Worm (Caenorhabditis elegans) whole organism, L2 larva: ENCODE measurements around the gene F43C11.4.

Experiments
- C34F6.9 ChIP-seq: fragments of 150-350 bp; optimal IDR thresholded peaks from 2 replicates; lab custom pipeline; 2014; ENCODE audit warnings: missing biosample characterization, missing genetic modification characterization
- F13H6.1 ChIP-seq: sonication (generic microtip); optimal IDR thresholded peaks from 2 replicates; lab custom pipeline; 2016; ENCODE audit warnings: missing genetic modification characterization, missing compliant biosample characterization
- R02D3.7 ChIP-seq: fragments of 150-350 bp; optimal IDR thresholded peaks from 2 replicates; lab custom pipeline; 2014; ENCODE audit warnings: missing biosample characterization, missing genetic modification characterization
- Y55F3AM.14 ChIP-seq: fragments of 200-800 bp; sonication (Bioruptor generic); optimal IDR thresholded peaks from 2 replicates; lab custom pipeline; 2018; ENCODE audit warnings: mild to moderate bottlenecking, missing genetic modification characterization, missing compliant biosample characterization
- ZK546.5 ChIP-seq: sonication (generic microtip); optimal IDR thresholded peaks from 2 replicates; lab custom pipeline; 2017; ENCODE audit warnings: missing biosample characterization, missing genetic modification characterization
- alr-1 ChIP-seq: fragments of 150-350 bp; optimal IDR thresholded peaks from 2 replicates; lab custom pipeline; 2014; ENCODE audit warnings: missing biosample characterization, missing genetic modification characterization
- aly-2 ChIP-seq: fragments of 150-350 bp; optimal IDR thresholded peaks from 2 replicates; lab custom pipeline; 2014; ENCODE audit warnings: missing biosample characterization, missing genetic modification characterization
- ama-1 ChIP-seq: fragments of 150-350 bp; optimal IDR thresholded peaks from 2 replicates; lab custom pipeline; 2018; ENCODE audit warnings: inconsistent platforms
- blmp-1 ChIP-seq: sonication (generic microtip); optimal IDR thresholded peaks from 2 replicates; lab custom pipeline; 2017; ENCODE audit warnings: missing genetic modification characterization, mild to moderate bottlenecking, missing compliant biosample characterization, antibody characterized with exemption, moderate library complexity; ENCODE audit not compliant: insufficient read depth
- ceh-16 ChIP-seq: fragments of 150-350 bp; optimal IDR thresholded peaks from 2 replicates; lab custom pipeline; 2014; ENCODE audit warnings: missing biosample characterization, missing genetic modification characterization
- ceh-82 ChIP-seq: fragments of 150-350 bp; optimal IDR thresholded peaks from 2 replicates; lab custom pipeline; 2014; ENCODE audit warnings: missing biosample characterization, missing genetic modification characterization
- crh-2 ChIP-seq: sonication (generic microtip); optimal IDR thresholded peaks from 2 replicates; lab custom pipeline; 2017; ENCODE audit warnings: missing biosample characterization, missing genetic modification characterization
- dmd-4 ChIP-seq: sonication (generic microtip); optimal IDR thresholded peaks from 2 replicates; lab custom pipeline; 2017; ENCODE audit warnings: missing biosample characterization, missing genetic modification characterization
- egl-27 ChIP-seq: sonication (generic microtip); optimal IDR thresholded peaks from 3 replicates; lab custom pipeline; 2017; ENCODE audit warnings: missing biosample characterization, missing genetic modification reagents, missing genetic modification characterization
- elt-1 ChIP-seq: fragments of 150-350 bp; optimal IDR thresholded peaks from 2 replicates; lab custom pipeline; 2014; ENCODE audit warnings: missing biosample characterization, missing genetic modification characterization
- elt-3 ChIP-seq: sonication (generic microtip); optimal IDR thresholded peaks from 2 replicates; lab custom pipeline; 2017; ENCODE audit warnings: missing biosample characterization, missing genetic modification characterization
- fos-1 ChIP-seq: fragments of 150-350 bp; optimal IDR thresholded peaks from 2 replicates; lab custom pipeline; 2014; ENCODE audit warnings: missing biosample characterization, missing genetic modification characterization
- gmeb-1 ChIP-seq: fragments of 150-350 bp; optimal IDR thresholded peaks from 2 replicates; lab custom pipeline; 2014; ENCODE audit warnings: missing biosample characterization, missing genetic modification characterization
- lin-11 ChIP-seq: fragments of 150-350 bp; sonication (generic microtip); optimal IDR thresholded peaks from 2 replicates; lab custom pipeline; 2014; ENCODE audit warnings: missing biosample characterization, missing genetic modification characterization, inconsistent platforms, mixed read lengths
- lin-13 ChIP-seq: fragments of 150-350 bp; optimal IDR thresholded peaks from 2 replicates; lab custom pipeline; 2014; ENCODE audit warnings: missing biosample characterization, missing genetic modification reagents, missing genetic modification characterization
- lin-39 ChIP-seq: fragments of 150-350 bp; optimal IDR thresholded peaks from 2 replicates; lab custom pipeline; 2014; ENCODE audit warnings: missing biosample characterization, missing genetic modification reagents, missing genetic modification characterization
- lsy-2 ChIP-seq, 2 experiments: fragments of 150-350 bp in 1 of 2; sonication (generic microtip) in 1 of 2; optimal IDR thresholded peaks; 2 replicates each; lab custom pipeline; 2014 to 2017; ENCODE audit warnings: missing biosample characterization in 2 of 2, missing genetic modification characterization in 2 of 2
- mab-5 ChIP-seq: fragments of 150-350 bp; optimal IDR thresholded peaks from 2 replicates; lab custom pipeline; 2014; ENCODE audit warnings: missing biosample characterization, missing genetic modification characterization
- mbf-1 ChIP-seq: sonication (generic microtip); optimal IDR thresholded peaks from 2 replicates; lab custom pipeline; 2017; ENCODE audit warnings: missing biosample characterization, missing genetic modification characterization
- mdl-1 ChIP-seq, 2 experiments: fragments of 150-350 bp in 1 of 2; sonication (generic microtip) in 1 of 2; optimal IDR thresholded peaks; 2 replicates each; lab custom pipeline; 2017; ENCODE audit warnings: missing biosample characterization in 2 of 2, missing genetic modification characterization in 2 of 2
- nhr-10 ChIP-seq: sonication (generic microtip); optimal IDR thresholded peaks from 2 replicates; lab custom pipeline; 2017; ENCODE audit warnings: missing biosample characterization, missing genetic modification characterization
- nhr-11 ChIP-seq: fragments of 150-350 bp; optimal IDR thresholded peaks from 2 replicates; lab custom pipeline; 2014; ENCODE audit warnings: missing biosample characterization, missing genetic modification characterization
- nhr-12 ChIP-seq: fragments of 150-350 bp; optimal IDR thresholded peaks from 2 replicates; lab custom pipeline; 2014; ENCODE audit warnings: missing biosample characterization, missing genetic modification characterization
- nhr-129 ChIP-seq: fragments of 150-350 bp; optimal IDR thresholded peaks from 2 replicates; lab custom pipeline; 2014; ENCODE audit warnings: missing biosample characterization, missing genetic modification characterization
- nhr-21 ChIP-seq: fragments of 150-350 bp; optimal IDR thresholded peaks from 2 replicates; lab custom pipeline; 2014; ENCODE audit warnings: missing biosample characterization, missing genetic modification characterization
- nhr-23 ChIP-seq: fragments of 150-350 bp; optimal IDR thresholded peaks from 2 replicates; lab custom pipeline; 2014; ENCODE audit warnings: missing biosample characterization, missing genetic modification reagents, missing genetic modification characterization
- nhr-237 ChIP-seq: fragments of 150-350 bp; optimal IDR thresholded peaks from 2 replicates; lab custom pipeline; 2014; ENCODE audit warnings: missing biosample characterization, missing genetic modification characterization
- nhr-25 ChIP-seq: fragments of 150-350 bp; sonication (generic microtip); optimal IDR thresholded peaks from 3 replicates; lab custom pipeline; 2014; ENCODE audit warnings: missing biosample characterization, missing genetic modification characterization
- nhr-6 ChIP-seq: fragments of 150-350 bp; optimal IDR thresholded peaks from 2 replicates; lab custom pipeline; 2014; ENCODE audit warnings: missing biosample characterization, missing genetic modification characterization
- nhr-77 ChIP-seq: fragments of 150-350 bp; optimal IDR thresholded peaks from 2 replicates; lab custom pipeline; 2014; ENCODE audit warnings: missing biosample characterization, missing genetic modification characterization
- peb-1 ChIP-seq: fragments of 150-350 bp; optimal IDR thresholded peaks from 2 replicates; lab custom pipeline; 2014; ENCODE audit warnings: missing biosample characterization, missing genetic modification characterization
- sem-4 ChIP-seq: fragments of 150-350 bp; optimal IDR thresholded peaks from 2 replicates; lab custom pipeline; 2014; ENCODE audit warnings: missing biosample characterization, missing genetic modification reagents, missing genetic modification characterization
- skn-1 ChIP-seq: sonication (generic microtip); optimal IDR thresholded peaks from 2 replicates; lab custom pipeline; 2017; ENCODE audit warnings: missing biosample characterization, missing genetic modification characterization
- sma-3 ChIP-seq: sonication (generic microtip); optimal IDR thresholded peaks from 2 replicates; lab custom pipeline; 2016; ENCODE audit warnings: missing genetic modification reagents, missing genetic modification characterization, missing compliant biosample characterization
- sma-9 ChIP-seq, 2 experiments: fragments of 150-350 bp in 1 of 2; sonication (generic microtip) in 1 of 2; optimal IDR thresholded peaks; 2 replicates each; lab custom pipeline; 2014 to 2016; ENCODE audit warnings: missing genetic modification characterization in 2 of 2, mild to moderate bottlenecking in 1 of 2, missing biosample characterization in 1 of 2, missing compliant biosample characterization in 1 of 2, missing genetic modification reagents in 1 of 2, moderate library complexity in 1 of 2
- snpc-4 ChIP-seq: fragments of 150-350 bp; optimal IDR thresholded peaks from 2 replicates; lab custom pipeline; 2014; ENCODE audit warnings: missing biosample characterization, missing genetic modification characterization
- unc-39 ChIP-seq: fragments of 150-350 bp; optimal IDR thresholded peaks from 2 replicates; lab custom pipeline; 2014; ENCODE audit warnings: missing biosample characterization, missing genetic modification characterization
- unc-55 ChIP-seq: fragments of 150-350 bp; sonication (generic microtip); optimal IDR thresholded peaks from 3 replicates; lab custom pipeline; 2014; ENCODE audit warnings: missing biosample characterization, missing genetic modification reagents, missing genetic modification characterization
- unc-62 ChIP-seq: fragments of 150-350 bp; optimal IDR thresholded peaks from 2 replicates; lab custom pipeline; 2014; ENCODE audit warnings: missing biosample characterization, missing genetic modification reagents, missing genetic modification characterization
- zag-1 ChIP-seq: fragments of 150-350 bp; optimal IDR thresholded peaks from 2 replicates; lab custom pipeline; 2014; ENCODE audit warnings: missing biosample characterization, missing genetic modification characterization
- ztf-1 ChIP-seq: fragments of 200-800 bp; sonication (Bioruptor generic); conservative IDR thresholded peaks from 2 replicates; pipeline ENCODE4 v1.3.6; 2022; ENCODE audit warnings: missing genetic modification characterization, missing compliant biosample characterization
- ztf-11 ChIP-seq: sonication (generic microtip); optimal IDR thresholded peaks from 2 replicates; lab custom pipeline; 2017; ENCODE audit warnings: missing biosample characterization, missing genetic modification characterization
- ztf-4 ChIP-seq: fragments of 150-350 bp; optimal IDR thresholded peaks from 2 replicates; lab custom pipeline; 2014; ENCODE audit warnings: missing biosample characterization, missing genetic modification characterization

F43C11.4 gene

DNA sequence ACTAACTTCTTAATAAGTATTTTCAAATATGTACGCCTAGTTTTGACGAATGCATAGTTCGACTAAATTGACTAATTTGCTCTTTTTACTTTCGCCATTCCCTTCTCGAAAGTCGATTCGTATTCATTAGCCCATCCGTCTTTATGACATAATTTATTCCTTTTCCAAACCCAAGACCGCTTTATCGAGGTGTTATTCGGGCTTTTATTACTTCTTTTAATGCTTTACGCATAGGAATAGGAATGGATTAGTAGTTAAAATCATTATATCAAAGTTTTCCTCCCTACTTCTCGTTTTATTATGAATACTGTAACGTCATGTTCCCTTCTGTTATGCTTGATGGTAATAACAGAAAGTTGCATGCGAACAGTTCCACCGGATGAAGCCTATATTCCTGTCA lies 28.2 kb downstream of the F43C11.4 start, which contains the start of gene F16G10.2:
Gene F16G10.2 (plus strand): TSS at position 301 of the 400 bp plus-strand sequence.
- TF ChIP-seq F13H6.1 (tag; lab: Kevin White, UChicago) (no peak), aly-2 (tag; lab: Kevin White, UChicago) (no peak), sem-4 (tag; lab: Kevin White, UChicago) (no peak), lin-39 (tag; lab: Kevin White, UChicago) (no peak), nhr-11 (tag; lab: Kevin White, UChicago) (no peak), sma-3 (no peak), ceh-16 (tag; lab: Kevin White, UChicago) (no peak), crh-2 (no peak), peb-1 (tag; lab: Kevin White, UChicago) (no peak), nhr-77 (tag; lab: Kevin White, UChicago) (no peak), C34F6.9 (tag; lab: Kevin White, UChicago) (no peak), mbf-1 (no peak), nhr-25 (tag; lab: Kevin White, UChicago) (no peak), mdl-1 (tag; optimal IDR thresholded peaks at IDR 0.05; lab: Kevin White, UChicago) (no peak), ztf-11 (tag; lab: Kevin White, UChicago) (no peak)

DNA sequence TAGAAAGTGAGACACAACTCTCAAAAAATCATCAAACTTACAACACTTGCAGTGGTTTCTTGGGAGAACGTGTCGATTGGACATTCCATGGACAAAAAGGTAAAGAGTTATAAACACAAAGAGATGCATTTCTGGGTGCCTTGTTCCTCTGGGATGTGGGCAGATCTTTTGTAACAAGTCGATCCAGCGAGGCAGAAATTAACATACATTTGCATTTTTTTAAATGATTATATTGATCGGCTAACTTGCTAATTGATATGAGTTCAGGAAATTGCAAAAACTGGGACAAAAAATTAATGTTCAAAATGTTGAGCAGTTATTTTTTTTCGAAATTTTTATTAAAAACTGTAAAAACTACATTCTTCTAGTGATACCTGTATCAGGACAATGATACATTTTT lies 31.0 kb downstream of the F43C11.4 start, which contains the start of gene F16G10.6:
Gene F16G10.6 (minus strand): TSS at position 101 of the 400 bp plus-strand sequence.
- TF ChIP-seq zag-1 (no peak), unc-62 (GFP tag; lab: Kevin White, UChicago) (no peak), ama-1 (no peak)

DNA sequence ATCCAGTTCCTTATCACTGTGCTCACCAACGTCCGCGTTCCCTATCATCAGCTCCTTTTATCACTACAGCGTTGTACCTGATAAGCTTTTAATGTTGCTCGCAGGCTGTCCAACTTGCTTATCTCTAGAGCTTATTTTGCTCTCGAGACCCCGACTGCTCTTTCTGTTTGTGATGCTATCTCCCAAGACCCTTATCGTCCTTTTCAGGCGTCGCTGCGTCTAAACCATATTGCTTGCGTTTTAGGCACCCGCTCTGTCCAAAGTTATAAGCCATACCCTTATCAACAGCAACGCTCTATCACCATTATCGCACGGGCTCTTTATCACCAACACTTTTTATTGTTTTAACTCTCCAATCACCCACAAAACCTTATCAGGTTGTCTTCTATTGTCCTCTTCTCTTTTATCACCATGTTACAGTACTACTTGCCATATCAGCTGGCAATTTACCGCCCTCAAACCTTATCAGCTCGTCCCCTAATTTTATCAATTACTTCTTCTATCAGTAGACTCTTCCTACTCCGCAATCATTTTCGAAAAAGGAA lies 31.8 kb downstream of the F43C11.4 start:
- TF ChIP-seq ztf-4 (tag; lab: Kevin White, UChicago) (no peak), mdl-1 (tag; optimal IDR thresholded peaks at IDR 0.05; lab: Kevin White, UChicago) (peak in 1 of 2 experiments; percentile 20), unc-39 (no peak), blmp-1 (no peak), zag-1 (no peak), nhr-6 (no peak), R02D3.7 (no peak), lin-13 (GFP tag; lab: Kevin White, UChicago) (no peak), ZK546.5 (tag; lab: Kevin White, UChicago) (no peak), nhr-25 (tag; lab: Kevin White, UChicago) (no peak), dmd-4 (tag; lab: Kevin White, UChicago) (no peak), mab-5 (tag; lab: Kevin White, UChicago) (no peak), alr-1 (no peak), elt-1 (tag; lab: Kevin White, UChicago) (no peak), nhr-10 (tag; lab: Kevin White, UChicago) (no peak), ztf-11 (tag; lab: Kevin White, UChicago) (no peak), nhr-237 (tag; lab: Kevin White, UChicago) (no peak), sem-4 (tag; lab: Kevin White, UChicago) (no peak), ceh-82 (tag; lab: Kevin White, UChicago) (no peak), egl-27 (tag; lab: Kevin White, UChicago) (peak; percentile 97), skn-1 (tag; lab: Kevin White, UChicago) (peak; percentile 18), snpc-4 (no peak), lin-11 (no peak), nhr-23 (tag; lab: Kevin White, UChicago) (no peak), F13H6.1 (tag; lab: Kevin White, UChicago) (peak; percentile 67), aly-2 (tag; lab: Kevin White, UChicago) (no peak), sma-3 (peak; percentile 94), lin-39 (tag; lab: Kevin White, UChicago) (no peak), nhr-12 (tag; lab: Kevin White, UChicago) (no peak), fos-1 (tag; lab: Kevin White, UChicago) (peak; percentile 94), elt-3 (tag; lab: Kevin White, UChicago) (no peak), crh-2 (peak; percentile 88), lsy-2 (tag; optimal IDR thresholded peaks at IDR 0.05; lab: Kevin White, UChicago) (peak; percentile 31 to 81), unc-55 (GFP tag; lab: Kevin White, UChicago) (no peak), ama-1 (no peak), mbf-1 (no peak), ceh-16 (tag; lab: Kevin White, UChicago) (no peak), sma-9 (GFP tag; optimal IDR thresholded peaks at IDR 0.05; lab: Kevin White, UChicago) (peak; percentile 79), sma-9 (tag; optimal IDR thresholded peaks at IDR 0.05; lab: Kevin White, UChicago) (no peak), nhr-11 (tag; lab: Kevin White, UChicago) (no peak), gmeb-1 (tag; lab: Kevin White, UChicago) (peak; percentile 54), nhr-77 (tag; lab: Kevin White, UChicago) (no peak), Y55F3AM.14 (GFP tag; lab: Kevin White, UChicago) (peak; percentile 31), nhr-21 (tag; lab: Kevin White, UChicago) (peak; percentile 5), unc-62 (GFP tag; lab: Kevin White, UChicago) (no peak), nhr-129 (tag; lab: Kevin White, UChicago) (no peak), ztf-1 (GFP tag; lab: Robert Waterston, UW) (no peak)
